Worm (Caenorhabditis elegans) whole organism, L4/young adult: ENCODE measurements around the gene srh-208.

Experiments
- W03F9.2 ChIP-seq: fragments of 150-350 bp; optimal IDR thresholded peaks from 2 replicates; lab custom pipeline; 2014; ENCODE audit warnings: missing biosample characterization, missing genetic modification characterization
- dao-5 ChIP-seq: sonication (generic microtip); optimal IDR thresholded peaks from 2 replicates; lab custom pipeline; 2016; ENCODE audit warnings: missing genotype, missing genetic modification characterization, moderate library complexity, missing compliant biosample characterization
- him-1 ChIP-seq: sonication (generic microtip); optimal IDR thresholded peaks from 2 replicates; lab custom pipeline; 2016; ENCODE audit warnings: missing genotype, missing genetic modification reagents, missing genetic modification characterization, missing compliant biosample characterization

DNA sequence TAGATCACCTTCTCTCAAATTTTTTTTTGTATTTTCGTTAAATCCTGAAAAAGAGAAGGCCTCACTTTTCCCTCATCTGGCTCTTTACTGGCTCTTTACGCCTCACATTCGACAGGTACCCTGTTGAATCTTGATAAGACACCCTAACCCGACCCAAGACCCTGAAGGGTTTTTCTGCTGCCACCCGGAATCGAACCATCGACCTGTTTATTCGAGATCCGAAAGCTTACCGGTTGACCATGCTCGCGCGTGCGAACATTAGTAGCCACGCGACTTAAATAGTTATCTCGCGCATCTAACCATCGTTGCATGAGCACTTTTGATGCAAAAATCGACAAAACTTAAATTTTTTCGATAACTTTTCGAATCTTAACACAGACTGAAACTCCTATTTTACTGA, 38.1 kb downstream of the srh-208 start:
- TF ChIP-seq W03F9.2 (tag; lab: Kevin White, UChicago) (no peak), him-1 (tag; lab: Kevin White, UChicago) (no peak), dao-5 (tag; lab: Kevin White, UChicago) (no peak)
